Fruit fly (Drosophila melanogaster): Measurements from ENCODE around the gene CG5157.

dm6 chr3L:16159161-16160072, 21.7 kb upstream of the CG5157 start:
- TF ChIP-seq rgr (GFP tag; optimal IDR thresholded peaks at IDR 0.05) (peak; percentile 72), sv (GFP tag; optimal IDR thresholded peaks at IDR 0.05) (no peak), h (GFP tag; optimal IDR thresholded peaks at IDR 0.05) (no peak), fru (GFP tag; optimal IDR thresholded peaks at IDR 0.05) (no peak), OdsH (GFP tag; optimal IDR thresholded peaks at IDR 0.05) (no peak), psq (GFP tag; optimal IDR thresholded peaks at IDR 0.05) (no peak), Mio (GFP tag; optimal IDR thresholded peaks at IDR 0.05) (no peak), dmrt93B (GFP tag; optimal IDR thresholded peaks at IDR 0.05) (no peak), Hnf4 (GFP tag; optimal IDR thresholded peaks at IDR 0.05) (peak; percentile 57), Abd-B (GFP tag; optimal IDR thresholded peaks at IDR 0.05) (no peak), Dfd (GFP tag; optimal IDR thresholded peaks at IDR 0.05) (no peak), pan (optimal IDR thresholded peaks at IDR 0.05) (no peak), CG9705 (GFP tag; optimal IDR thresholded peaks at IDR 0.05) (no peak)
